Fruit fly (Drosophila melanogaster) whole organism, embryonic: ENCODE data around the gene Bub1.

Source experiments
- Abd-B ChIP-seq: fragments of 200-800 bp; sonication (Bioruptor generic); optimal IDR thresholded peaks from 2 replicates; lab custom pipeline; 2018; ENCODE audit warnings: missing biosample characterization, mild to moderate bottlenecking, missing genetic modification characterization, moderate library complexity
- Adf1 ChIP-seq: fragments of 200-800 bp; sonication (Bioruptor generic); IDR thresholded peaks from 2 replicates; pipeline ENCODE4 v1.3.6; 2022; ENCODE audit warnings: missing biosample characterization, missing genetic modification characterization
- Atf-2 ChIP-seq: fragments of 200-800 bp; sonication (Bioruptor generic); optimal IDR thresholded peaks from 2 replicates; lab custom pipeline; 2016; ENCODE audit warnings: missing biosample characterization, missing genetic modification characterization
- CG12219 ChIP-seq: fragments of 200-800 bp; sonication (Bioruptor generic); optimal IDR thresholded peaks from 3 replicates; lab custom pipeline; 2018; ENCODE audit warnings: missing biosample characterization, mild to moderate bottlenecking, missing genetic modification characterization
- CG13296 ChIP-seq: fragments of 200-800 bp; sonication (Bioruptor generic); optimal IDR thresholded peaks from 3 replicates; lab custom pipeline; 2018; ENCODE audit warnings: missing biosample characterization, mild to moderate bottlenecking, missing genetic modification characterization
- CG14050 ChIP-seq: fragments of 200-800 bp; sonication (Bioruptor generic); IDR thresholded peaks from 3 replicates; pipeline ENCODE4 v1.3.6; 2022; ENCODE audit warnings: missing biosample characterization, missing genetic modification characterization
- CG14965 ChIP-seq: fragments of 200-800 bp; sonication (Bioruptor generic); optimal IDR thresholded peaks from 2 replicates; lab custom pipeline; 2016; ENCODE audit warnings: missing biosample characterization, missing genetic modification characterization, borderline replicate concordance
- CG1647 ChIP-seq: fragments of 200-800 bp; sonication (Bioruptor generic); optimal IDR thresholded peaks from 3 replicates; lab custom pipeline; 2016; ENCODE audit warnings: missing biosample characterization, missing genetic modification characterization
- CG16815 ChIP-seq: fragments of 200-800 bp; sonication (Bioruptor generic); optimal IDR thresholded peaks from 3 replicates; lab custom pipeline; 2017; ENCODE audit warnings: missing biosample characterization, mild to moderate bottlenecking, missing genetic modification characterization
- CG1792 ChIP-seq: fragments of 200-800 bp; sonication (Bioruptor generic); optimal IDR thresholded peaks from 2 replicates; lab custom pipeline; 2016; ENCODE audit warnings: missing biosample characterization, missing genetic modification characterization
- CG18262 ChIP-seq: fragments of 200-800 bp; optimal IDR thresholded peaks from 3 replicates; lab custom pipeline; 2019; ENCODE audit warnings: missing biosample characterization, mild to moderate bottlenecking, missing genetic modification characterization, moderate library complexity
- CG31388 ChIP-seq: fragments of 200-800 bp; sonication (Bioruptor generic); optimal IDR thresholded peaks from 2 replicates; lab custom pipeline; 2016; ENCODE audit warnings: missing biosample characterization, missing genetic modification characterization
- CG3281 ChIP-seq: fragments of 200-800 bp; sonication (Bioruptor generic); optimal IDR thresholded peaks from 3 replicates; lab custom pipeline; 2017; ENCODE audit warnings: missing biosample characterization, mild to moderate bottlenecking, missing genetic modification characterization
- CG3995 ChIP-seq: fragments of 200-800 bp; sonication (Bioruptor generic); optimal IDR thresholded peaks from 3 replicates; lab custom pipeline; 2016; ENCODE audit warnings: missing biosample characterization, missing genetic modification characterization
- CG4424 ChIP-seq: fragments of 200-800 bp; sonication (Bioruptor generic); optimal IDR thresholded peaks from 3 replicates; lab custom pipeline; 2016; ENCODE audit warnings: missing biosample characterization, missing genetic modification characterization
- CG5953 ChIP-seq: fragments of 200-800 bp; sonication (Bioruptor generic); IDR thresholded peaks from 2 replicates; pipeline ENCODE4 v1.3.6; 2022; ENCODE audit warnings: missing biosample characterization, missing genetic modification characterization
- CG7987 ChIP-seq: fragments of 200-800 bp; sonication (Bioruptor generic); optimal IDR thresholded peaks from 2 replicates; lab custom pipeline; 2018; ENCODE audit warnings: missing biosample characterization, mild to moderate bottlenecking, missing genetic modification characterization, moderate library complexity
- CG8089 ChIP-seq: fragments of 200-800 bp; sonication (Bioruptor generic); optimal IDR thresholded peaks from 3 replicates; lab custom pipeline; 2016; ENCODE audit warnings: missing biosample characterization, missing genetic modification characterization
- Dip3 ChIP-seq: fragments of 200-800 bp; sonication (Bioruptor generic); optimal IDR thresholded peaks from 3 replicates; lab custom pipeline; 2016; ENCODE audit warnings: missing biosample characterization, missing genetic modification characterization
- Doc3 ChIP-seq: fragments of 200-800 bp; sonication (Bioruptor generic); IDR thresholded peaks from 3 replicates; pipeline ENCODE4 v1.3.6; 2022; ENCODE audit warnings: missing biosample characterization, missing genetic modification characterization; ENCODE audit not compliant: partially characterized antibody
- Dp ChIP-seq: fragments of 200-800 bp; sonication (Bioruptor generic); optimal IDR thresholded peaks from 2 replicates; lab custom pipeline; 2018; ENCODE audit warnings: missing biosample characterization, mild to moderate bottlenecking, missing genetic modification characterization, moderate library complexity
- Ets65A ChIP-seq: fragments of 200-800 bp; sonication (Bioruptor generic); peaks from one replicate; lab custom pipeline; 2016; ENCODE audit warnings: missing biosample characterization, missing genetic modification characterization
- Fer1 ChIP-seq: fragments of 200-800 bp; sonication (Bioruptor generic); optimal IDR thresholded peaks from 2 replicates; lab custom pipeline; 2017; ENCODE audit warnings: missing biosample characterization, mild to moderate bottlenecking, missing genetic modification characterization
- H15 ChIP-seq: fragments of 200-800 bp; sonication (Bioruptor generic); IDR thresholded peaks from 3 replicates; pipeline ENCODE4 v1.3.6; 2022; ENCODE audit warnings: missing biosample characterization, missing genetic modification characterization
- Hr51 ChIP-seq, 2 experiments: fragments of 200-800 bp; sonication (Bioruptor generic); optimal IDR thresholded peaks; 2 replicates in 1 of 2; 3 replicates in 1 of 2; lab custom pipeline; 2016 to 2018; ENCODE audit warnings: missing biosample characterization in 2 of 2, missing genetic modification characterization in 2 of 2, mild to moderate bottlenecking in 1 of 2, moderate library complexity in 1 of 2
- MTF-1 ChIP-seq: fragments of 200-800 bp; sonication (Bioruptor generic); optimal IDR thresholded peaks from 2 replicates; lab custom pipeline; 2018; ENCODE audit warnings: missing biosample characterization, mild to moderate bottlenecking, missing genetic modification characterization, borderline replicate concordance
- Nf-YC ChIP-seq: fragments of 200-800 bp; optimal IDR thresholded peaks from 3 replicates; lab custom pipeline; 2019; ENCODE audit warnings: missing biosample characterization, mild to moderate bottlenecking, missing genetic modification characterization, moderate library complexity
- Pdp1 ChIP-seq, 2 experiments: fragments of 200-800 bp; sonication (Bioruptor generic); optimal IDR thresholded peaks; 3 replicates each; lab custom pipeline; 2016; ENCODE audit warnings: missing biosample characterization in 2 of 2, missing genetic modification characterization in 2 of 2, mild to moderate bottlenecking in 1 of 2, moderate library complexity in 1 of 2
- Sox102F ChIP-seq: fragments of 200-800 bp; sonication (Bioruptor generic); optimal IDR thresholded peaks from 2 replicates; lab custom pipeline; 2018; ENCODE audit warnings: missing biosample characterization, mild to moderate bottlenecking, missing genetic modification characterization, moderate library complexity
- Spps ChIP-seq: fragments of 200-800 bp; sonication (Bioruptor generic); optimal IDR thresholded peaks from 2 replicates; lab custom pipeline; 2018; ENCODE audit warnings: missing biosample characterization, mild to moderate bottlenecking, missing genetic modification characterization
- TFAM ChIP-seq: fragments of 200-800 bp; sonication (Bioruptor generic); optimal IDR thresholded peaks from 2 replicates; lab custom pipeline; 2017; ENCODE audit warnings: missing biosample characterization, missing genetic modification characterization, inconsistent platforms
- Xrp1 ChIP-seq: fragments of 200-800 bp; sonication (Bioruptor generic); IDR thresholded peaks from 2 replicates; pipeline ENCODE4 v1.3.6; 2022; ENCODE audit warnings: missing biosample characterization, missing genetic modification characterization
- caup ChIP-seq: fragments of 200-800 bp; sonication (Bioruptor generic); optimal IDR thresholded peaks from 3 replicates; lab custom pipeline; 2017; ENCODE audit warnings: missing biosample characterization, mild to moderate bottlenecking, missing genetic modification characterization, moderate library complexity; ENCODE audit not compliant: severe bottlenecking
- chif ChIP-seq, 2 experiments: fragments of 200-800 bp; sonication (Bioruptor generic); optimal IDR thresholded peaks; 3 replicates each; lab custom pipeline; 2016; ENCODE audit warnings: missing biosample characterization in 2 of 2, missing genetic modification characterization in 2 of 2
- chm ChIP-seq: fragments of 200-800 bp; sonication (Bioruptor generic); IDR thresholded peaks from 2 replicates; pipeline ENCODE4 v1.3.6; 2022; ENCODE audit warnings: missing biosample characterization, missing genetic modification characterization
- danr ChIP-seq: fragments of 200-800 bp; sonication (Bioruptor generic); IDR thresholded peaks from 2 replicates; pipeline ENCODE4 v1.3.6; 2022; ENCODE audit warnings: missing biosample characterization, missing genetic modification characterization
- fru ChIP-seq: fragments of >200 bp; optimal IDR thresholded peaks from 2 replicates; lab custom pipeline; 2017
- fu2 ChIP-seq: fragments of 200-800 bp; sonication (Bioruptor generic); optimal IDR thresholded peaks from 2 replicates; lab custom pipeline; 2016; ENCODE audit warnings: missing biosample characterization, missing genetic modification characterization
- jigr1 ChIP-seq: fragments of 200-800 bp; sonication (Bioruptor generic); IDR thresholded peaks from 3 replicates; pipeline ENCODE4 v1.3.6; 2022; ENCODE audit warnings: missing biosample characterization, missing genetic modification characterization
- kay ChIP-seq: fragments of 200-800 bp; sonication (Bioruptor generic); optimal IDR thresholded peaks from 2 replicates; lab custom pipeline; 2016; ENCODE audit warnings: missing biosample characterization, missing genetic modification characterization
- lab ChIP-seq: fragments of 200-800 bp; sonication (Bioruptor generic); optimal IDR thresholded peaks from 3 replicates; lab custom pipeline; 2017; ENCODE audit warnings: missing biosample characterization, missing genetic modification characterization, mild to moderate bottlenecking, moderate library complexity, missing genetic modification reagents
- nerfin-1 ChIP-seq: fragments of 200-800 bp; sonication (Bioruptor generic); optimal IDR thresholded peaks from 3 replicates; lab custom pipeline; 2019; ENCODE audit warnings: missing biosample characterization, mild to moderate bottlenecking, missing genetic modification characterization, moderate library complexity
- pfk ChIP-seq: fragments of 200-800 bp; sonication (Bioruptor generic); optimal IDR thresholded peaks from 2 replicates; lab custom pipeline; 2018; ENCODE audit warnings: missing biosample characterization, mild to moderate bottlenecking, missing genetic modification characterization, moderate library complexity
- run ChIP-seq: fragments of 200-800 bp; sonication (Bioruptor generic); optimal IDR thresholded peaks from 3 replicates; lab custom pipeline; 2018; ENCODE audit warnings: missing biosample characterization, mild to moderate bottlenecking, missing genetic modification characterization
- sim ChIP-seq: fragments of 200-800 bp; sonication (Bioruptor generic); IDR thresholded peaks from 2 replicates; pipeline ENCODE4 v1.3.6; 2022; ENCODE audit warnings: missing biosample characterization, missing genetic modification characterization
- sima ChIP-seq: fragments of 200-800 bp; sonication (Bioruptor generic); optimal IDR thresholded peaks from 2 replicates; lab custom pipeline; 2016; ENCODE audit warnings: missing biosample characterization, missing genetic modification characterization
- trem ChIP-seq: fragments of 200-800 bp; optimal IDR thresholded peaks from 3 replicates; lab custom pipeline; 2019; ENCODE audit warnings: missing biosample characterization, mild to moderate bottlenecking, missing genetic modification characterization, moderate library complexity
- unpg ChIP-seq: fragments of 200-800 bp; sonication (Bioruptor generic); optimal IDR thresholded peaks from 3 replicates; lab custom pipeline; 2018; ENCODE audit warnings: missing biosample characterization, mild to moderate bottlenecking, missing genetic modification characterization, moderate library complexity
- z ChIP-seq: fragments of 200-800 bp; sonication (Bioruptor generic); IDR thresholded peaks from 3 replicates; pipeline ENCODE4 v1.3.6; 2022; ENCODE audit warnings: missing biosample characterization, missing genetic modification characterization

Gene Bub1

dm6 chr2L:5298978-5299627, 20.4 kb downstream of the Bub1 start (continued):
- peak; percentile 70 for TF ChIP-seq Spps
- no peak for TF ChIP-seq CG1792 (GFP tag; lab: Kevin White, UChicago)
- no peak for TF ChIP-seq CG3995
- no peak for TF ChIP-seq z (GFP tag; lab: Robert Waterston, UW)
- TF ChIP-seq CG8089, result peak; percentile 57
- peak; percentile 41 for TF ChIP-seq fu2 (GFP tag; lab: Kevin White, UChicago)
- peak in 1 of 2 experiments; percentile 90 for TF ChIP-seq Hr51 (GFP tag; optimal IDR thresholded peaks at IDR 0.05; lab: Kevin White, UChicago)
- peak; percentile 73 for TF ChIP-seq kay
- peak; percentile 60; the same call in 1 of the 2 replicates for TF ChIP-seq sim (GFP tag; lab: Robert Waterston, UW)
- TF ChIP-seq Dp (GFP tag; lab: Kevin White, UChicago), result no peak
- TF ChIP-seq nerfin-1 (tag; lab: Kevin White, UChicago), result peak; percentile 83
- no peak for TF ChIP-seq Adf1
- TF ChIP-seq jigr1, result peak; percentile 71; the same call in 1 of the 3 replicates
- TF ChIP-seq CG4424 (GFP tag; lab: Kevin White, UChicago), result peak; percentile 83
- peak; percentile 64 for TF ChIP-seq caup (GFP tag; lab: Kevin White, UChicago)
- peak; percentile 79 for TF ChIP-seq CG12219
- TF ChIP-seq Fer1 (GFP tag; lab: Kevin White, UChicago), result peak; percentile 79
- peak; percentile 20 for TF ChIP-seq CG1647 (GFP tag; lab: Kevin White, UChicago)
- TF ChIP-seq unpg (GFP tag; lab: Kevin White, UChicago), result peak; percentile 90
- TF ChIP-seq trem (tag; lab: Kevin White, UChicago), result peak; percentile 82
- peak; percentile 76 for TF ChIP-seq Dip3 (GFP tag; lab: Kevin White, UChicago)
- peak; percentile 88 for TF ChIP-seq run (tag; lab: Kevin White, UChicago)
- TF ChIP-seq CG3281 (GFP tag; lab: Kevin White, UChicago), result peak; percentile 71
- TF ChIP-seq Xrp1 (GFP tag; lab: Robert Waterston, UW), result peak; percentile 85
- TF ChIP-seq Atf-2 (GFP tag; lab: Kevin White, UChicago), result peak; percentile 40
- peak; percentile 70 for TF ChIP-seq Abd-B (GFP tag; lab: Kevin White, UChicago)
- TF ChIP-seq CG7987 (GFP tag; lab: Kevin White, UChicago), result peak; percentile 4
- peak; percentile 90 for TF ChIP-seq CG18262
- TF ChIP-seq danr (GFP tag; lab: Robert Waterston, UW), result peak; percentile 71; the same call in 1 of the 2 replicates
- TF ChIP-seq CG14965, result no peak
- TF ChIP-seq MTF-1 (GFP tag; lab: Kevin White, UChicago), result peak; percentile 9
- no peak for TF ChIP-seq TFAM (GFP tag; lab: Kevin White, UChicago)
- peak; percentile 67 for TF ChIP-seq CG13296
- no peak for TF ChIP-seq sima (GFP tag; lab: Kevin White, UChicago)
- peak; percentile 78 for TF ChIP-seq chm (GFP tag; lab: Robert Waterston, UW)
- peak; percentile 92 for TF ChIP-seq Sox102F (GFP tag; lab: Kevin White, UChicago)
- peak; percentile 52 for TF ChIP-seq Ets65A (GFP tag; lab: Kevin White, UChicago)
- no peak for TF ChIP-seq Doc3 (GFP tag; lab: Robert Waterston, UW)
- TF ChIP-seq chif (GFP tag; optimal IDR thresholded peaks at IDR 0.05; lab: Kevin White, UChicago), result peak; percentile 63 to 67
- TF ChIP-seq CG5953, result peak; percentile 82
- TF ChIP-seq fru (lab: Kevin White, UChicago), result no peak
- TF ChIP-seq Nf-YC (tag; lab: Kevin White, UChicago), result peak; percentile 43
- TF ChIP-seq pfk (GFP tag; lab: Kevin White, UChicago), result no peak
- TF ChIP-seq lab (GFP tag; lab: Kevin White, UChicago), result peak; percentile 81
- peak; percentile 51; the same call in 2 of the 3 replicates for TF ChIP-seq CG14050 (GFP tag; lab: Robert Waterston, UW)
- peak; percentile 73 for TF ChIP-seq CG16815 (GFP tag; lab: Kevin White, UChicago)
- TF ChIP-seq CG31388 (GFP tag; lab: Kevin White, UChicago), result no peak
- TF ChIP-seq H15 (GFP tag; lab: Robert Waterston, UW), result 0 out of 3 replicates have a peak, but pooled peaks have one; percentile 39
- peak in 1 of 2 experiments; percentile 70 for TF ChIP-seq Pdp1 (GFP tag; optimal IDR thresholded peaks at IDR 0.05; lab: Kevin White, UChicago)
